Fruit fly (Drosophila melanogaster) whole organism, prepupa: ENCODE results near the gene CG11360.

Source experiments
- Blimp-1 ChIP-seq: fragments of 200-800 bp; sonication (Bioruptor generic); optimal IDR thresholded peaks from 3 replicates; lab custom pipeline; 2017; ENCODE audit warnings: missing biosample characterization, missing genetic modification characterization, mild to moderate bottlenecking, moderate library complexity, missing genetic modification reagents
- CG10669 ChIP-seq: fragments of 200-800 bp; sonication (Bioruptor generic); optimal IDR thresholded peaks from 3 replicates; lab custom pipeline; 2018; ENCODE audit warnings: missing biosample characterization, mild to moderate bottlenecking, missing genetic modification characterization, moderate library complexity
- CG6163 ChIP-seq: fragments of 200-800 bp; sonication (Bioruptor generic); IDR thresholded peaks from 3 replicates; pipeline ENCODE4 v1.3.6; 2022; ENCODE audit warnings: missing biosample characterization, missing genetic modification characterization
- CG6276 ChIP-seq: fragments of 200-800 bp; sonication (Bioruptor generic); optimal IDR thresholded peaks from 2 replicates; lab custom pipeline; 2017; ENCODE audit warnings: missing biosample characterization, mild to moderate bottlenecking, missing genetic modification characterization
- CG6854 ChIP-seq: fragments of 200-800 bp; sonication (Bioruptor generic); optimal IDR thresholded peaks from 2 replicates; lab custom pipeline; 2017; ENCODE audit warnings: missing biosample characterization, mild to moderate bottlenecking, missing genetic modification characterization
- Eip75B ChIP-seq: fragments of 200-800 bp; sonication (Bioruptor generic); optimal IDR thresholded peaks from 3 replicates; lab custom pipeline; 2016; ENCODE audit warnings: missing biosample characterization, missing genetic modification characterization
- Gug ChIP-seq: fragments of 200-800 bp; sonication (Bioruptor generic); IDR thresholded peaks from 2 replicates; pipeline ENCODE4 v1.3.6; 2022; ENCODE audit warnings: missing biosample characterization, missing genetic modification characterization
- Hr38 ChIP-seq: sonication (Bioruptor generic); optimal IDR thresholded peaks from 2 replicates; lab custom pipeline; 2016; ENCODE audit warnings: missing biosample characterization, missing genetic modification characterization
- Smox ChIP-seq: fragments of 200-800 bp; sonication (Bioruptor generic); optimal IDR thresholded peaks from 3 replicates; lab custom pipeline; 2016; ENCODE audit warnings: missing biosample characterization, missing genetic modification characterization
- Sox15 ChIP-seq: fragments of 200-800 bp; sonication (Bioruptor generic); optimal IDR thresholded peaks from 3 replicates; lab custom pipeline; 2016; ENCODE audit warnings: missing biosample characterization, missing genetic modification characterization
- fd59A ChIP-seq: fragments of 200-800 bp; sonication (Bioruptor generic); optimal IDR thresholded peaks from 2 replicates; lab custom pipeline; 2017; ENCODE audit warnings: missing biosample characterization, mild to moderate bottlenecking, missing genetic modification characterization, missing genetic modification reagents
- fd85E ChIP-seq: fragments of 200-800 bp; sonication (Bioruptor generic); optimal IDR thresholded peaks from 3 replicates; lab custom pipeline; 2016; ENCODE audit warnings: missing biosample characterization, missing genetic modification characterization

CG11360 gene

dm6 chr4:724140-724539 lies 53.2 kb downstream of the CG11360 start, which contains the start of gene bt:
bt (plus strand) TSS chr4:724400.
- TF ChIP-seq Eip75B (GFP tag; lab: Kevin White, UChicago): no peak
- TF ChIP-seq CG6163 (GFP tag; lab: Robert Waterston, UW): no peak
- no peak for TF ChIP-seq fd59A (GFP tag; lab: Kevin White, UChicago)
- TF ChIP-seq Smox (GFP tag; lab: Kevin White, UChicago): no peak
- TF ChIP-seq Hr38 (GFP tag; lab: Kevin White, UChicago): no peak
- TF ChIP-seq, all 60 proteins: peak for 0

- TF ChIP-seq CG6276: no peak
- TF ChIP-seq Sox15 (GFP tag; lab: Kevin White, UChicago): no peak
- no peak for TF ChIP-seq CG6854 (GFP tag; lab: Kevin White, UChicago)
- TF ChIP-seq Blimp-1 (GFP tag; lab: Kevin White, UChicago): no peak
- TF ChIP-seq fd85E (GFP tag; lab: Kevin White, UChicago): no peak
- no peak for TF ChIP-seq Gug
- no peak for TF ChIP-seq CG10669 (GFP tag; lab: Kevin White, UChicago)
- no peak for TF ChIP-seq Eip75B (GFP tag; lab: Kevin White, UChicago)
Measured at dm6 chr4:725085-725484, 54.1 kb downstream of the CG11360 start.
